Worm (Caenorhabditis elegans) whole organism, midembryonic: Measurements from ENCODE around the gene Y39E4B.10.

Experiments used
- T22C8.4 ChIP-seq: fragments of 200-800 bp; sonication (Bioruptor generic); IDR thresholded peaks from 2 replicates; pipeline ENCODE4 v1.3.6; 2022; ENCODE audit warnings: missing genetic modification characterization, missing compliant biosample characterization
- cog-1 ChIP-seq: sonication (generic microtip); optimal IDR thresholded peaks from 2 replicates; lab custom pipeline; 2016; ENCODE audit warnings: missing genetic modification characterization, missing compliant biosample characterization
- flt-1 ChIP-seq: fragments of 200-800 bp; sonication (Bioruptor generic); IDR thresholded peaks from 2 replicates; pipeline ENCODE4 v1.3.6; 2022; ENCODE audit warnings: missing genetic modification characterization, missing compliant biosample characterization
- klf-2 ChIP-seq: fragments of 200-800 bp; sonication (Bioruptor generic); conservative IDR thresholded peaks from 2 replicates; pipeline ENCODE4 v1.3.6; 2022; ENCODE audit warnings: missing genetic modification reagents, missing genetic modification characterization, missing compliant biosample characterization
- tab-1 ChIP-seq: fragments of 200-800 bp; sonication (Bioruptor generic); IDR thresholded peaks from 2 replicates; pipeline ENCODE4 v1.3.6; 2022; ENCODE audit warnings: missing genetic modification characterization, missing compliant biosample characterization
- ztf-23 ChIP-seq: fragments of 200-800 bp; sonication (Bioruptor generic); IDR thresholded peaks from 2 replicates; pipeline ENCODE4 v1.3.6; 2022; ENCODE audit warnings: missing genetic modification reagents, missing genetic modification characterization, missing compliant biosample characterization
- ztf-29 ChIP-seq: fragments of 200-800 bp; sonication (Bioruptor generic); IDR thresholded peaks from 2 replicates; pipeline ENCODE4 v1.3.6; 2022; ENCODE audit warnings: missing genetic modification reagents, missing genetic modification characterization, missing compliant biosample characterization

DNA sequence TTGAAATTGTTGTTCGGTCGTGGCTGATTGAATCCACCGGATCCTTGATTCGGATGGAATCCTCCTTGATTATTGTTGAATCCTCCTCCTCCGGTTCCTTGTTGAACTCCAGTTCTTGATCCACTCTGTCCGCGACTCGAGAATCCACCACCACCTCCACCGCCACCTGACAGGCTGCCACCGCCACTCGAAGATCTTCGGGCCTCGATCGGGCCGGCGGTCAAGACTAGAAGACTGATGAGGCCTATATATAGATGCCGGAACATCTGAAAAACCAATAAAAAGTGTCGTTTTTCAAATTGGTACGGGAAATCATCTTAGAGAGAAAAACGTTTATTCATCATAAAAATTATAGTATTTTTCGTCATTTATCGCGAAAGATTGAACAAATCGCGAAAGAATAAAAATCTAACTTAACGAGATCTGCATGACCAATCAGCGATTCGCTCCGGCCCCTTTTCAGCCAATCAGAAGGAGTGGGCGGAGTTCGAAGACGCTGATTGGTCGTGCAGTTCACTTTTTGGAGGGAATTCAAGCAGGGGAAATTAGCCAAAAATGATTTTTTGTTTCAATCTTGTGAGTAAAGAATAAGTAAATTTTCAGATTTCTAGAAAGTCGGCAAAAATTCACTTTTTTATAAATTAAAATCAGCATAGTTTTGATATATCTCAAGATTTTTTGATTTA, 53.3 kb downstream of the Y39E4B.10 start, which contains the start of gene pqn-83:
- no peak for TF ChIP-seq flt-1 (GFP tag; lab: Robert Waterston, UW)
- no peak for TF ChIP-seq ztf-29 (GFP tag; lab: Robert Waterston, UW)
- TF ChIP-seq tab-1 (GFP tag; lab: Robert Waterston, UW): no peak
- TF ChIP-seq T22C8.4 (GFP tag; lab: Robert Waterston, UW): no peak
- TF ChIP-seq cog-1 (tag; lab: Kevin White, UChicago): no peak
- no peak for TF ChIP-seq klf-2 (GFP tag; lab: Robert Waterston, UW)
- TF ChIP-seq ztf-23: no peak
